Worm (Caenorhabditis elegans): ENCODE measurements around the gene R07B7.2.

ce11 chrV:12063036-12063435, 3.5 kb upstream of the R07B7.2 start, which contains the start of gene clh-6:
- no peak for TF ChIP-seq lin-39 (tag; optimal IDR thresholded peaks at IDR 0.05)
- TF ChIP-seq nhr-237 (tag; optimal IDR thresholded peaks at IDR 0.05): no peak
- no peak for TF ChIP-seq unc-62 (GFP tag; optimal IDR thresholded peaks at IDR 0.05)
- TF ChIP-seq elt-3 (tag; optimal IDR thresholded peaks at IDR 0.05): no peak
- no peak for TF ChIP-seq elt-1 (tag; optimal IDR thresholded peaks at IDR 0.05)
- no peak for TF ChIP-seq nhr-11 (tag; optimal IDR thresholded peaks at IDR 0.05)
- no peak for TF ChIP-seq lin-13 (GFP tag; optimal IDR thresholded peaks at IDR 0.05)
